Worm (Caenorhabditis elegans): ENCODE data around the gene Y105C5B.17.
"Not testable (repeated sequence)": the region's sequence is repeated elsewhere in the genome, so short reads cannot be mapped to it uniquely, and the experiment has no call there.

Y105C5B.17 gene

ce11 chrIV:15933100-15933499, 29.8 kb upstream of the Y105C5B.17 start (continued):
- TF ChIP-seq saeg-2 (GFP tag; IDR thresholded peaks at IDR 0.05), result peak; percentile 26; the same call in 1 of the 2 replicates
- TF ChIP-seq dmd-9 (GFP tag; IDR thresholded peaks at IDR 0.05), result 0 out of 2 replicates have a peak, but pooled peaks have one; percentile 52
- peak; percentile 40; the same call in 1 of the 2 replicates for TF ChIP-seq ZK337.2 (GFP tag; IDR thresholded peaks at IDR 0.05)
- TF ChIP-seq lim-7 (GFP tag; IDR thresholded peaks at IDR 0.05), result peak; percentile 85
- peak; percentile 87 for TF ChIP-seq dmd-8 (GFP tag; IDR thresholded peaks at IDR 0.05)
- TF ChIP-seq ceh-44 (GFP tag; IDR thresholded peaks at IDR 0.05), result peak; percentile 9; the same call in 1 of the 2 replicates
- peak; percentile 69; the same call in 1 of the 2 replicates for TF ChIP-seq pha-4 (GFP tag; IDR thresholded peaks at IDR 0.05)
- not testable (repeated sequence) for TF ChIP-seq pha-4 (tag; optimal IDR thresholded peaks at IDR 0.05)
- TF ChIP-seq zfp-3 (GFP tag; conservative IDR thresholded peaks at IDR 0.05), result peak; percentile 58; the same call in 1 of the 2 replicates
- TF ChIP-seq Y48G9A.11 (GFP tag; IDR thresholded peaks at IDR 0.05), result peak; percentile 44; the same call in 1 of the 2 replicates
- peak; percentile 61 for TF ChIP-seq ctbp-1 (GFP tag; IDR thresholded peaks at IDR 0.05)
- TF ChIP-seq Y105C5A.15 (GFP tag; IDR thresholded peaks at IDR 0.05), result peak; percentile 84; the same call in 1 of the 2 replicates

- TF ChIP-seq zag-1 (tag; optimal IDR thresholded peaks at IDR 0.05), result no peak
- no peak for TF ChIP-seq zip-11 (GFP tag; IDR thresholded peaks at IDR 0.05)
- no peak for TF ChIP-seq nhr-6 (tag; optimal IDR thresholded peaks at IDR 0.05)
- TF ChIP-seq tag-97 (GFP tag; IDR thresholded peaks at IDR 0.05), result no peak
- no peak for TF ChIP-seq zfp-2 (tag; optimal IDR thresholded peaks at IDR 0.05)
- TF ChIP-seq dmd-6 (GFP tag; IDR thresholded peaks at IDR 0.05), result no peak
- no peak for TF ChIP-seq Y75B8A.6 (GFP tag; IDR thresholded peaks at IDR 0.05)
- no peak for TF ChIP-seq F10B5.3 (tag; optimal IDR thresholded peaks at IDR 0.05)
- TF ChIP-seq nhr-77 (tag; optimal IDR thresholded peaks at IDR 0.05), result no peak
- TF ChIP-seq attf-4 (tag; optimal IDR thresholded peaks at IDR 0.05), result no peak
- no peak for TF ChIP-seq dmd-8 (GFP tag; IDR thresholded peaks at IDR 0.05)
- no peak for TF ChIP-seq ceh-62 (tag; optimal IDR thresholded peaks at IDR 0.05)
- no peak for TF ChIP-seq Y105C5A.15 (GFP tag; IDR thresholded peaks at IDR 0.05)
- TF ChIP-seq spr-3 (GFP tag; optimal IDR thresholded peaks at IDR 0.05), result no peak
- TF ChIP-seq pqm-1 (tag; optimal IDR thresholded peaks at IDR 0.05), result no peak
- TF ChIP-seq nhr-10 (tag; optimal IDR thresholded peaks at IDR 0.05), result no peak
- TF ChIP-seq nhr-76 (tag; optimal IDR thresholded peaks at IDR 0.05), result no peak
- no peak for TF ChIP-seq ceh-32 (tag; optimal IDR thresholded peaks at IDR 0.05; ENCODE audit: poor library complexity)
These were observed 29.1 kb upstream of the Y105C5B.17 start, which contains the start of gene srv-16 for ce11 chrIV:15933814-15934213. Gene srv-16 (minus strand): TSS chrIV:15933914.

ce11 chrIV:15937088-15937487, 25.8 kb upstream of the Y105C5B.17 start:
- TF ChIP-seq lim-7 (GFP tag; IDR thresholded peaks at IDR 0.05) (no peak), snpc-1.2 (GFP tag; IDR thresholded peaks at IDR 0.05) (peak; percentile 63)

- TF ChIP-seq set-16 (GFP tag; IDR thresholded peaks at IDR 0.05) (peak; percentile 41; the same call in 1 of the 2 replicates), snpc-1.2 (GFP tag; IDR thresholded peaks at IDR 0.05) (peak; percentile 92), dmd-9 (GFP tag; IDR thresholded peaks at IDR 0.05) (no peak), vab-7 (GFP tag; IDR thresholded peaks at IDR 0.05) (no peak), php-3 (GFP tag; IDR thresholded peaks at IDR 0.05) (0 out of 2 replicates have a peak, but pooled peaks have one; percentile 46)
These were observed 24.4 kb upstream of the Y105C5B.17 start for ce11 chrIV:15938471-15938870.

ce11 chrIV:15940811-15941210, 22.1 kb upstream of the Y105C5B.17 start:
- TF ChIP-seq nhr-11 (tag; optimal IDR thresholded peaks at IDR 0.05) (no peak), snpc-1.2 (GFP tag; IDR thresholded peaks at IDR 0.05) (peak; percentile 93)

Measured in whole organism, L4 larva.